Worm (Caenorhabditis elegans) whole organism, midembryonic: ENCODE results near the gene lgg-3.

Experiments
- T22C8.4 ChIP-seq: fragments of 200-800 bp; sonication (Bioruptor generic); IDR thresholded peaks from 2 replicates; pipeline ENCODE4 v1.3.6; 2022; ENCODE audit warnings: missing genetic modification characterization, missing compliant biosample characterization
- cog-1 ChIP-seq: sonication (generic microtip); optimal IDR thresholded peaks from 2 replicates; lab custom pipeline; 2016; ENCODE audit warnings: missing genetic modification characterization, missing compliant biosample characterization
- flt-1 ChIP-seq: fragments of 200-800 bp; sonication (Bioruptor generic); IDR thresholded peaks from 2 replicates; pipeline ENCODE4 v1.3.6; 2022; ENCODE audit warnings: missing genetic modification characterization, missing compliant biosample characterization
- klf-2 ChIP-seq: fragments of 200-800 bp; sonication (Bioruptor generic); conservative IDR thresholded peaks from 2 replicates; pipeline ENCODE4 v1.3.6; 2022; ENCODE audit warnings: missing genetic modification reagents, missing genetic modification characterization, missing compliant biosample characterization
- med-1 ChIP-seq: sonication (generic microtip); optimal IDR thresholded peaks from 2 replicates; lab custom pipeline; 2017; ENCODE audit warnings: missing genetic modification characterization, mild to moderate bottlenecking, missing compliant biosample characterization, antibody characterized with exemption, missing genetic modification reagents; ENCODE audit not compliant: insufficient read depth
- ztf-29 ChIP-seq: fragments of 200-800 bp; sonication (Bioruptor generic); IDR thresholded peaks from 2 replicates; pipeline ENCODE4 v1.3.6; 2022; ENCODE audit warnings: missing genetic modification reagents, missing genetic modification characterization, missing compliant biosample characterization

ce11 chrIII:5711881-5712643 lies 14.2 kb upstream of the lgg-3 start:
- no peak for TF ChIP-seq T22C8.4 (GFP tag; lab: Robert Waterston, UW)
- no peak for TF ChIP-seq flt-1 (GFP tag; lab: Robert Waterston, UW)
- no peak for TF ChIP-seq med-1 (GFP tag; lab: Kevin White, UChicago)
- TF ChIP-seq cog-1 (tag; lab: Kevin White, UChicago), result no peak
- TF ChIP-seq klf-2 (GFP tag; lab: Robert Waterston, UW), result no peak
- no peak for TF ChIP-seq ztf-29 (GFP tag; lab: Robert Waterston, UW)
